Fruit fly (Drosophila melanogaster): ENCODE measurements around the gene Ir62a.

The Ir62a gene

DNA sequence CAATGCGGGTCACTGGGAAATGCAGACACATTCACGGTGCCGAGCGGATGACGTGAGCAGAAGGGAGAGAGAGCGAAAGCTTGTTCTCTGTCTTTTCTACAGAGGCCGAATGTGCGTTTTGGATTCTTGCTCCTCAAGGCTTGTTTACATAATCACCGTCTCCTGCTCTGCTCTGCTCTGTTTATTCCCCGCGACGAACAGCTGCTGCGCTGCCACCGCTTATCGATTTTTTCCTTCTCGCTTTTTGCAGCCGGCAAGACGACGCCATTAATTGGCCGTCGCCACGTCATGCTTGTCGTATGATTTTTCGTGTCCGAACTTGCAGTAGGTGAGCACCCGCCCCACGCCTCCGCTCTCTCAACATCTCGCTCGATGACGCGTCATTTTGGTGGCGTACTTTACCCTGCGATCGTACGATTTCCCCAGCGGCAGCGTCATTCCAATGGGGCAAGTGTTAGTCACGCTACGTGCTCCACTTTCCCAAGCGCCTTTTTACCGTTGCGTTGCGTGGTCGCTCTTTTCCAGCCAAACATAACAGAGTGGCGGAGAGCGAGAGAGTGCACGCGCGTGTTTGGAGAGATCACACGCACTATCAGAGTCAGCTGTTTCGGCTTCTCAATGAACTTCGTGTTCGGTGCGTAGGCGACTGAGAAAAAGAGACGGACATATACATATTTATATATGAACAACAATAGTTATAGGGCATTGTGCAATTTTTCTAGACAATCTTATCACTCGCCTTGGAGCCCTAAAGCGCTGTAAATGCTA is 15.5 kb upstream of the Ir62a start (continued):
- peak; percentile 82 to 86 for TF ChIP-seq Trl (optimal IDR thresholded peaks at IDR 0.05)
- peak; percentile 17 for TF ChIP-seq Trl (GFP tag; optimal IDR thresholded peaks at IDR 0.05)
- TF ChIP-seq Ssrp (tag; optimal IDR thresholded peaks at IDR 0.05): no peak
- TF ChIP-seq kay (GFP tag; optimal IDR thresholded peaks at IDR 0.05): peak; percentile 45
- TF ChIP-seq CG10321 (GFP tag; IDR thresholded peaks at IDR 0.05): peak; percentile 86
- 0 out of 3 replicates have a peak, but pooled peaks have one; percentile 1 for TF ChIP-seq Dbx (GFP tag; IDR thresholded peaks at IDR 0.05)
- TF ChIP-seq p53 (GFP tag; optimal IDR thresholded peaks at IDR 0.05): peak; percentile 95
- peak; percentile 24 for TF ChIP-seq ftz-f1 (GFP tag; optimal IDR thresholded peaks at IDR 0.05)
- TF ChIP-seq CG6175 (GFP tag; IDR thresholded peaks at IDR 0.05): peak; percentile 84; the same call in 2 of the 3 replicates
- peak; percentile 27 for TF ChIP-seq CG13424 (tag; optimal IDR thresholded peaks at IDR 0.05)
- peak; percentile 18 for TF ChIP-seq CG10462 (GFP tag; optimal IDR thresholded peaks at IDR 0.05)
- no peak for TF ChIP-seq CG10959 (GFP tag; IDR thresholded peaks at IDR 0.05)
- peak; percentile 71 for TF ChIP-seq nom (GFP tag; optimal IDR thresholded peaks at IDR 0.05)
- peak; percentile 39 for TF ChIP-seq CG6765 (GFP tag; optimal IDR thresholded peaks at IDR 0.05)
- no peak for TF ChIP-seq CG13775 (GFP tag; optimal IDR thresholded peaks at IDR 0.05)
- TF ChIP-seq Meics (GFP tag; optimal IDR thresholded peaks at IDR 0.05): peak; percentile 40
- peak; percentile 17 for TF ChIP-seq CG17568 (GFP tag; optimal IDR thresholded peaks at IDR 0.05)
- TF ChIP-seq Rfx (GFP tag; IDR thresholded peaks at IDR 0.05): no peak
- TF ChIP-seq CG2875 (GFP tag; optimal IDR thresholded peaks at IDR 0.05): no peak
- 0 out of 2 replicates have a peak, but pooled peaks have one; percentile 4 for TF ChIP-seq CG32532 (GFP tag; IDR thresholded peaks at IDR 0.05)
- TF ChIP-seq CG15514 (GFP tag; optimal IDR thresholded peaks at IDR 0.05): peak; percentile 19
- TF ChIP-seq slp2 (GFP tag; optimal IDR thresholded peaks at IDR 0.05): no peak
- 0 out of 2 replicates have a peak, but pooled peaks have one; percentile 21 for TF ChIP-seq vvl (GFP tag; IDR thresholded peaks at IDR 0.05)
- TF ChIP-seq CG34422 (GFP tag; IDR thresholded peaks at IDR 0.05): peak; percentile 12; the same call in 1 of the 3 replicates
- TF ChIP-seq Mrtf (GFP tag; IDR thresholded peaks at IDR 0.05): no peak; the same call in 2 of the 3 replicates
- TF ChIP-seq Blimp-1 (GFP tag; optimal IDR thresholded peaks at IDR 0.05): peak; percentile 19
- no peak for TF ChIP-seq zen (tag; optimal IDR thresholded peaks at IDR 0.05)
- peak; percentile 70 for TF ChIP-seq Ets65A (GFP tag)
- TF ChIP-seq Xbp1 (GFP tag; optimal IDR thresholded peaks at IDR 0.05): peak; percentile 80
- peak; percentile 22 for TF ChIP-seq exex (tag; optimal IDR thresholded peaks at IDR 0.05)
- no peak for TF ChIP-seq psq (GFP tag; optimal IDR thresholded peaks at IDR 0.05)
- TF ChIP-seq br (optimal IDR thresholded peaks at IDR 0.05): no peak
- no peak for TF ChIP-seq hth (optimal IDR thresholded peaks at IDR 0.05)
- TF ChIP-seq chinmo (GFP tag; IDR thresholded peaks at IDR 0.05; ENCODE audit: partially characterized antibody): 0 out of 4 replicates have a peak, but pooled peaks have one; percentile 78
- peak; percentile 47 for TF ChIP-seq CG9727 (GFP tag; optimal IDR thresholded peaks at IDR 0.05)
- TF ChIP-seq CG1024 (GFP tag; IDR thresholded peaks at IDR 0.05): no peak
- no peak for TF ChIP-seq CG42726 (GFP tag; IDR thresholded peaks at IDR 0.05; ENCODE audit: partially characterized antibody)
- TF ChIP-seq bsh (GFP tag; optimal IDR thresholded peaks at IDR 0.05): peak in 1 of 2 experiments; percentile 47
- no peak for TF ChIP-seq CG2120 (GFP tag; optimal IDR thresholded peaks at IDR 0.05)
- TF ChIP-seq pfk (GFP tag; optimal IDR thresholded peaks at IDR 0.05): peak; percentile 27
- TF ChIP-seq CG8281 (tag; optimal IDR thresholded peaks at IDR 0.05): no peak
- no peak for TF ChIP-seq CG11695 (GFP tag; IDR thresholded peaks at IDR 0.05)
- no peak for TF ChIP-seq CG18619 (GFP tag; optimal IDR thresholded peaks at IDR 0.05)
- TF ChIP-seq Hsf (GFP tag; optimal IDR thresholded peaks at IDR 0.05): no peak
- TF ChIP-seq CG4360 (GFP tag; IDR thresholded peaks at IDR 0.05): 0 out of 2 replicates have a peak, but pooled peaks have one; percentile 22
- no peak for TF ChIP-seq nerfin-1 (tag; optimal IDR thresholded peaks at IDR 0.05)
- TF ChIP-seq CG18262 (tag; optimal IDR thresholded peaks at IDR 0.05): peak; percentile 24
- TF ChIP-seq CG6689 (GFP tag; IDR thresholded peaks at IDR 0.05): no peak
- TF ChIP-seq CG12299 (tag; optimal IDR thresholded peaks at IDR 0.05): no peak
